Fruit fly (Drosophila melanogaster) whole organism, embryonic: Measurements from ENCODE around the gene CG10089.

ENCODE experiments used
- Adf1 ChIP-seq: fragments of 200-800 bp; sonication (Bioruptor generic); IDR thresholded peaks from 2 replicates; pipeline ENCODE4 v1.3.6; 2022; ENCODE audit warnings: missing biosample characterization, missing genetic modification characterization
- BEAF-32 ChIP-seq: fragments of 200-800 bp; sonication (Bioruptor generic); optimal IDR thresholded peaks from 3 replicates; lab custom pipeline; 2017; ENCODE audit warnings: missing biosample characterization, missing genetic modification characterization, mild to moderate bottlenecking, moderate library complexity, missing genetic modification reagents
- CG17361 ChIP-seq: fragments of 200-800 bp; sonication (Bioruptor generic); IDR thresholded peaks from 3 replicates; pipeline ENCODE4 v1.3.6; 2022; ENCODE audit warnings: missing biosample characterization, missing genetic modification characterization
- CG2678 ChIP-seq: fragments of 200-800 bp; sonication (Bioruptor generic); optimal IDR thresholded peaks from 3 replicates; lab custom pipeline; 2019; ENCODE audit warnings: missing biosample characterization, mild to moderate bottlenecking, missing genetic modification characterization, moderate library complexity
- D ChIP-seq, 2 experiments: fragments of 200-800 bp in 1 of 2; fragments of >200 bp in 1 of 2; sonication (Bioruptor generic) in 1 of 2; optimal IDR thresholded peaks; 2 replicates in 1 of 2; 3 replicates in 1 of 2; lab custom pipeline; 2017; ENCODE audit warnings: mild to moderate bottlenecking in 1 of 2, missing biosample characterization in 1 of 2, missing genetic modification characterization in 1 of 2, missing genetic modification reagents in 1 of 2
- Myb ChIP-seq: fragments of 200-800 bp; sonication (Bioruptor generic); optimal IDR thresholded peaks from 2 replicates; lab custom pipeline; 2016; ENCODE audit warnings: missing biosample characterization, missing genetic modification characterization
- Taf1 ChIP-seq: fragments of 200-800 bp; sonication (Bioruptor generic); IDR thresholded peaks from 2 replicates; pipeline ENCODE4 v1.3.6; 2022; ENCODE audit warnings: missing biosample characterization, missing genetic modification characterization
- chif ChIP-seq, 2 experiments: fragments of 200-800 bp; sonication (Bioruptor generic); optimal IDR thresholded peaks; 3 replicates each; lab custom pipeline; 2016; ENCODE audit warnings: missing biosample characterization in 2 of 2, missing genetic modification characterization in 2 of 2
- dan ChIP-seq: fragments of 200-800 bp; sonication (Bioruptor generic); IDR thresholded peaks from 2 replicates; pipeline ENCODE4 v1.3.6; 2022; ENCODE audit warnings: missing biosample characterization, missing genetic modification characterization
- h ChIP-seq: fragments of >200 bp; optimal IDR thresholded peaks from 2 replicates; lab custom pipeline; 2017
- lbe ChIP-seq: fragments of 200-800 bp; sonication (Bioruptor generic); optimal IDR thresholded peaks from 2 replicates; lab custom pipeline; 2016; ENCODE audit warnings: missing biosample characterization, mild to moderate bottlenecking, missing genetic modification characterization

dm6 chr3L:13420212-13420611, 54.4 kb downstream of the CG10089 start:
- TF ChIP-seq BEAF-32 (no peak), Adf1 (GFP tag; lab: Robert Waterston, UW) (no peak), Taf1 (GFP tag; lab: Robert Waterston, UW) (no peak), chif (GFP tag; optimal IDR thresholded peaks at IDR 0.05; lab: Kevin White, UChicago) (no peak), h (no peak), CG2678 (tag; lab: Kevin White, UChicago) (no peak), Myb (GFP tag; lab: Kevin White, UChicago) (no peak), D (optimal IDR thresholded peaks at IDR 0.05; lab: Kevin White, UChicago) (no peak), D (GFP tag; optimal IDR thresholded peaks at IDR 0.05; lab: Kevin White, UChicago) (no peak), CG17361 (GFP tag; lab: Robert Waterston, UW) (no peak), dan (GFP tag; lab: Robert Waterston, UW) (no peak), lbe (GFP tag; lab: Kevin White, UChicago) (no peak)
